Worm (Caenorhabditis elegans) whole organism, L2 larva: ENCODE data around the gene Y56A3A.41.

Experiments used
- ZK546.5 ChIP-seq: sonication (generic microtip); optimal IDR thresholded peaks from 2 replicates; lab custom pipeline; 2017; ENCODE audit warnings: missing biosample characterization, missing genetic modification characterization
- ama-1 ChIP-seq: fragments of 150-350 bp; optimal IDR thresholded peaks from 2 replicates; lab custom pipeline; 2018; ENCODE audit warnings: inconsistent platforms
- dmd-4 ChIP-seq: sonication (generic microtip); optimal IDR thresholded peaks from 2 replicates; lab custom pipeline; 2017; ENCODE audit warnings: missing biosample characterization, missing genetic modification characterization
- fos-1 ChIP-seq: fragments of 150-350 bp; optimal IDR thresholded peaks from 2 replicates; lab custom pipeline; 2014; ENCODE audit warnings: missing biosample characterization, missing genetic modification characterization
- lin-11 ChIP-seq: fragments of 150-350 bp; sonication (generic microtip); optimal IDR thresholded peaks from 2 replicates; lab custom pipeline; 2014; ENCODE audit warnings: missing biosample characterization, missing genetic modification characterization, inconsistent platforms, mixed read lengths
- nhr-10 ChIP-seq: sonication (generic microtip); optimal IDR thresholded peaks from 2 replicates; lab custom pipeline; 2017; ENCODE audit warnings: missing biosample characterization, missing genetic modification characterization
- nhr-12 ChIP-seq: fragments of 150-350 bp; optimal IDR thresholded peaks from 2 replicates; lab custom pipeline; 2014; ENCODE audit warnings: missing biosample characterization, missing genetic modification characterization
- nhr-77 ChIP-seq: fragments of 150-350 bp; optimal IDR thresholded peaks from 2 replicates; lab custom pipeline; 2014; ENCODE audit warnings: missing biosample characterization, missing genetic modification characterization
- snpc-4 ChIP-seq: fragments of 150-350 bp; optimal IDR thresholded peaks from 2 replicates; lab custom pipeline; 2014; ENCODE audit warnings: missing biosample characterization, missing genetic modification characterization
- unc-39 ChIP-seq: fragments of 150-350 bp; optimal IDR thresholded peaks from 2 replicates; lab custom pipeline; 2014; ENCODE audit warnings: missing biosample characterization, missing genetic modification characterization
- zag-1 ChIP-seq: fragments of 150-350 bp; optimal IDR thresholded peaks from 2 replicates; lab custom pipeline; 2014; ENCODE audit warnings: missing biosample characterization, missing genetic modification characterization

ce11 chrIII:11849590-11849989 is 43.2 kb downstream of the Y56A3A.41 start:
- no peak for TF ChIP-seq unc-39 (tag; lab: Kevin White, UChicago)
- TF ChIP-seq dmd-4 (tag; lab: Kevin White, UChicago), result no peak
- no peak for TF ChIP-seq snpc-4
- TF ChIP-seq fos-1 (tag; lab: Kevin White, UChicago), result no peak
- TF ChIP-seq nhr-12 (tag; lab: Kevin White, UChicago), result no peak
- no peak for TF ChIP-seq zag-1 (tag; lab: Kevin White, UChicago)
- no peak for TF ChIP-seq lin-11
- no peak for TF ChIP-seq ZK546.5 (tag; lab: Kevin White, UChicago)
- TF ChIP-seq nhr-77, result no peak
- no peak for TF ChIP-seq nhr-10 (tag; lab: Kevin White, UChicago)
- TF ChIP-seq ama-1 (lab: Kevin White, UChicago), result no peak
